Worm (Caenorhabditis elegans): ENCODE results near the gene F11A5.5.

F11A5.5 gene

DNA sequence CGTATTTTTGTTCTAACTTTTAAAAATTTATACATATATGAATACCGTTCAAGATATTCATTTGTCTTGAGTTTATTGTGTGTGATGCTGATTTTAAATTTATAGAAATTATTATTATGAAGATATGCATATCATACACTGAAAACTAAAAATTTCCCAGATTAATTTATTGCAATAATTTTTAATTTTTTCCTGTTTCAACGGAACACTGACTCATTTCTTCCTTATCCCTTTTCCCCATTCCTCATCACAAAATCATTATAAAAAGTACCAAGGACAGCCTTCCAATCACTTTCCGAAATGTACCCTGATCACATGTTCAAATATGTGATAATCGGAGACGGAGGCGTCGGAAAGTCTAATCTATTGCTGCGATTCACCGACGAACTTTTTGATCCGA, 3.5 kb upstream of the F11A5.5 start, which contains the start of gene rabr-4:
TSS of gene rabr-4 (plus strand) at position 301 of the 400 bp plus-strand sequence.
- TF ChIP-seq sptf-1 (tag; optimal IDR thresholded peaks at IDR 0.05) = no peak
- TF ChIP-seq mep-1 (tag; optimal IDR thresholded peaks at IDR 0.05) = no peak
- no peak for TF ChIP-seq ham-2 (GFP tag; optimal IDR thresholded peaks at IDR 0.05)
- TF ChIP-seq M03D4.4 (tag; optimal IDR thresholded peaks at IDR 0.05) = no peak
- no peak for TF ChIP-seq flh-1 (GFP tag; optimal IDR thresholded peaks at IDR 0.05)
- no peak for TF ChIP-seq ztf-11 (tag; optimal IDR thresholded peaks at IDR 0.05)
- TF ChIP-seq zip-8 (tag; optimal IDR thresholded peaks at IDR 0.05) = no peak
- no peak for TF ChIP-seq ceh-39 (tag; optimal IDR thresholded peaks at IDR 0.05)
- no peak for TF ChIP-seq unc-62 (GFP tag; optimal IDR thresholded peaks at IDR 0.05)
- TF ChIP-seq drap-1 (GFP tag; optimal IDR thresholded peaks at IDR 0.05) = no peak
- TF ChIP-seq nhr-12 (tag; optimal IDR thresholded peaks at IDR 0.05) = no peak
- TF ChIP-seq nhr-237 (tag; optimal IDR thresholded peaks at IDR 0.05) = no peak
- no peak for TF ChIP-seq tbx-8 (GFP tag; optimal IDR thresholded peaks at IDR 0.05)
- TF ChIP-seq mls-2 (tag; optimal IDR thresholded peaks at IDR 0.05) = no peak
- no peak for TF ChIP-seq snpc-4 (tag; optimal IDR thresholded peaks at IDR 0.05)

- TF ChIP-seq unc-39 (tag; optimal IDR thresholded peaks at IDR 0.05) = no peak
These were observed 2.7 kb upstream of the F11A5.5 start, which contains the start of gene rabr-3 for ce11 chrV:16195379-16195778. TSS of gene rabr-3 (plus strand) at chrV:16195679.

ce11 chrV:16201730-16202129, 3.6 kb downstream of the F11A5.5 start, which contains the start of gene F11A5.17:
TSS of gene F11A5.17 (plus strand) at chrV:16202030.
- TF ChIP-seq elt-1 (tag; optimal IDR thresholded peaks at IDR 0.05; ENCODE audit: borderline replicate concordance, insufficient read depth) = no peak
- no peak for TF ChIP-seq pha-4 (tag; optimal IDR thresholded peaks at IDR 0.05)
- TF ChIP-seq sptf-1 (tag; optimal IDR thresholded peaks at IDR 0.05) = no peak
- TF ChIP-seq nhr-28 (tag; optimal IDR thresholded peaks at IDR 0.05) = no peak
- no peak for TF ChIP-seq mab-5 (tag; optimal IDR thresholded peaks at IDR 0.05)
- TF ChIP-seq lin-32 (GFP tag; optimal IDR thresholded peaks at IDR 0.05) = no peak
- no peak for TF ChIP-seq zip-8 (tag; optimal IDR thresholded peaks at IDR 0.05)
- no peak for TF ChIP-seq ceh-83 (GFP tag; optimal IDR thresholded peaks at IDR 0.05)
- TF ChIP-seq hlh-1 (tag; optimal IDR thresholded peaks at IDR 0.05) = no peak
- no peak for TF ChIP-seq ham-2 (GFP tag; optimal IDR thresholded peaks at IDR 0.05)
- no peak for TF ChIP-seq snpc-4 (tag; optimal IDR thresholded peaks at IDR 0.05)
- no peak for TF ChIP-seq nhr-237 (tag; optimal IDR thresholded peaks at IDR 0.05)
- TF ChIP-seq mls-2 (tag; optimal IDR thresholded peaks at IDR 0.05) = no peak
- TF ChIP-seq tbx-8 (GFP tag; optimal IDR thresholded peaks at IDR 0.05) = no peak
- TF ChIP-seq nhr-76 (tag; optimal IDR thresholded peaks at IDR 0.05) = no peak
- no peak for TF ChIP-seq sem-2 (GFP tag; optimal IDR thresholded peaks at IDR 0.05)
- TF ChIP-seq elt-3 (tag; optimal IDR thresholded peaks at IDR 0.05) = no peak

DNA sequence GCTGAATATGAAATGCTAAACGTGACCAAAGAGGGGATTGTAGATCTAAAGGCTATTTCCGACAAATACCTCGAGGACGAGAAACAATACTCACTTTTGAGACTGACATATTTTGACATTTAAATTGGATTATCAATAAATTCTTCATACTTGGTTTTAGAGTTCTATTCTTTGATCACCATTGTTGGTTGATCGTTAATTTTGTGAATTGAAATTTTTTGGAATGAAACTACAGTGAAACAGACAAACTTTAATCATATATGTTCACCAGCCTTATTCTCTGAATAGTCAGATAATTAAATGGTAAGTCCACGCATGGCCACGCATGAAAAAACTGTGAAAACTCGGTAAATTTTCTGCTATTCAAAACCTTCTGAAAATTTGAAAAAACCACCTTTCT, 4.5 kb downstream of the F11A5.5 start, which contains the start of gene F11A5.18:
TSS of gene F11A5.18 (plus strand) at position 301 of the 400 bp plus-strand sequence.
- no peak for TF ChIP-seq blmp-1 (tag; optimal IDR thresholded peaks at IDR 0.05)

ce11 chrV:16204888-16205287, 6.8 kb downstream of the F11A5.5 start, which contains the start of gene irld-26:
TSS of gene irld-26 (plus strand) at chrV:16205188.
- TF ChIP-seq M03D4.4 (tag; optimal IDR thresholded peaks at IDR 0.05) (no peak), lsy-2 (tag; optimal IDR thresholded peaks at IDR 0.05) (no peak), zip-8 (tag; optimal IDR thresholded peaks at IDR 0.05) (no peak), lin-32 (GFP tag; optimal IDR thresholded peaks at IDR 0.05) (no peak), nhr-12 (tag; optimal IDR thresholded peaks at IDR 0.05) (no peak), nhr-237 (tag; optimal IDR thresholded peaks at IDR 0.05) (no peak), nhr-2 (tag; optimal IDR thresholded peaks at IDR 0.05) (no peak), ztf-11 (tag; optimal IDR thresholded peaks at IDR 0.05) (no peak)

DNA sequence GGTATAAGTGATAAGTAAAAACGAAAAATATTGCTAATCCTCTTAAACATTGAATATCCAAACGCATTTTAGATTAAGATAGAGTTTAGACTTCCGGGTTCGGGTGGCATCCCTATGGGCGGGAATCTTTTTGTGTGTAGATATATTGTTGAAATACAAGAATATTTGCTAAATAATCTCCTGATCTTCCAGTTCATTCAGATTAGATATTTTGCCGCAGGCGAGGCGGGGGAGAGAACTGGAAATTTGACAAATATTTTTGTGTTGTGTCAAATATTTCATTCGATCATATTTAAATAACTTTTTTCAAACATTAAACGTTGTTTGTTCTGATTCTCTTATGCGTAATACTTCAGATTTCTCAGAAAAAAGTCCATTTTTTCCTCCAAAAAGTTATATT, 11.7 kb downstream of the F11A5.5 start, which contains the start of gene oac-15:
TSS of gene oac-15 (minus strand) at position 101 of the 400 bp plus-strand sequence.
- no peak for TF ChIP-seq mab-5 (tag; optimal IDR thresholded peaks at IDR 0.05)
- no peak for TF ChIP-seq drap-1 (GFP tag; optimal IDR thresholded peaks at IDR 0.05)
- TF ChIP-seq tbx-8 (GFP tag; optimal IDR thresholded peaks at IDR 0.05) = no peak
- TF ChIP-seq mls-2 (tag; optimal IDR thresholded peaks at IDR 0.05) = no peak
- no peak for TF ChIP-seq zip-8 (tag; optimal IDR thresholded peaks at IDR 0.05)
- no peak for TF ChIP-seq ceh-39 (tag; optimal IDR thresholded peaks at IDR 0.05)
- TF ChIP-seq cnd-1 (tag; optimal IDR thresholded peaks at IDR 0.05) = no peak
- TF ChIP-seq bed-3 (GFP tag; optimal IDR thresholded peaks at IDR 0.05) = no peak
- no peak for TF ChIP-seq pha-4 (tag; optimal IDR thresholded peaks at IDR 0.05)
- TF ChIP-seq snpc-4 (tag; optimal IDR thresholded peaks at IDR 0.05) = no peak
- TF ChIP-seq sptf-1 (tag; optimal IDR thresholded peaks at IDR 0.05) = no peak
- TF ChIP-seq nhr-12 (tag; optimal IDR thresholded peaks at IDR 0.05) = no peak
- no peak for TF ChIP-seq ceh-83 (GFP tag; optimal IDR thresholded peaks at IDR 0.05)
- TF ChIP-seq ceh-43 (GFP tag; optimal IDR thresholded peaks at IDR 0.05) = no peak
